Worm (Caenorhabditis elegans) whole organism, L1 larva: ENCODE results near the gene best-7.

Source experiments
- nhr-85 ChIP-seq: sonication (generic microtip); peaks from one replicate; lab custom pipeline; 2016; ENCODE audit warnings: missing genetic modification characterization, inconsistent platforms, missing compliant biosample characterization
- snpc-4 ChIP-seq: fragments of 150-350 bp; optimal IDR thresholded peaks from 2 replicates; lab custom pipeline; 2014; ENCODE audit warnings: missing biosample characterization, missing genetic modification characterization

DNA sequence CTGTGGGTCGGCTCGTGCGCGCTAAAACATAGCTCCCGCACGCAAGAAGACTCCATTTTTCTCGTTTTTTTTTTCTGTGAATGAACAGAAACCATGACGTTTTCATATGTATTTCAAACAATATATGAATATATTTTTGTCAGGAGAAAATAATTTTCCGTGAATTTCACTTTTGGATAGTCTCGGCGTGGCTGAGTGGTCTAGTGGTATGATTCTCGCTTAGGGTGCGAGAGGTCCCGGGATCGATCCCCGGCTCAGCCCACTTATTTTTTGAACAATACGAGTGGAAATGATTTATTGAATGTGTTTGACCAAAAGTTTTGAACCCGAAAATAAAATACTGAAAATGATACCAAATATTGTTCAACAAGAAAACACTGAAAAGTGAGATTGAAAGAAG is 1.3 kb upstream of the best-7 start:
- TF ChIP-seq nhr-85 (tag; lab: Kevin White, UChicago) (no peak), snpc-4 (tag; lab: Kevin White, UChicago) (no peak)
